Worm (Caenorhabditis elegans) whole organism, L2 larva: Measurements from ENCODE around the gene ima-1.

Source experiments
- C34F6.9 ChIP-seq: fragments of 150-350 bp; optimal IDR thresholded peaks from 2 replicates; lab custom pipeline; 2014; ENCODE audit warnings: missing biosample characterization, missing genetic modification characterization
- F13H6.1 ChIP-seq: sonication (generic microtip); optimal IDR thresholded peaks from 2 replicates; lab custom pipeline; 2016; ENCODE audit warnings: missing genetic modification characterization, missing compliant biosample characterization
- R02D3.7 ChIP-seq: fragments of 150-350 bp; optimal IDR thresholded peaks from 2 replicates; lab custom pipeline; 2014; ENCODE audit warnings: missing biosample characterization, missing genetic modification characterization
- ZK546.5 ChIP-seq: sonication (generic microtip); optimal IDR thresholded peaks from 2 replicates; lab custom pipeline; 2017; ENCODE audit warnings: missing biosample characterization, missing genetic modification characterization
- alr-1 ChIP-seq: fragments of 150-350 bp; optimal IDR thresholded peaks from 2 replicates; lab custom pipeline; 2014; ENCODE audit warnings: missing biosample characterization, missing genetic modification characterization
- aly-2 ChIP-seq: fragments of 150-350 bp; optimal IDR thresholded peaks from 2 replicates; lab custom pipeline; 2014; ENCODE audit warnings: missing biosample characterization, missing genetic modification characterization
- ama-1 ChIP-seq: fragments of 150-350 bp; optimal IDR thresholded peaks from 2 replicates; lab custom pipeline; 2018; ENCODE audit warnings: inconsistent platforms
- blmp-1 ChIP-seq: sonication (generic microtip); optimal IDR thresholded peaks from 2 replicates; lab custom pipeline; 2017; ENCODE audit warnings: missing genetic modification characterization, mild to moderate bottlenecking, missing compliant biosample characterization, antibody characterized with exemption, moderate library complexity; ENCODE audit not compliant: insufficient read depth
- ceh-16 ChIP-seq: fragments of 150-350 bp; optimal IDR thresholded peaks from 2 replicates; lab custom pipeline; 2014; ENCODE audit warnings: missing biosample characterization, missing genetic modification characterization
- ceh-82 ChIP-seq: fragments of 150-350 bp; optimal IDR thresholded peaks from 2 replicates; lab custom pipeline; 2014; ENCODE audit warnings: missing biosample characterization, missing genetic modification characterization
- crh-2 ChIP-seq: sonication (generic microtip); optimal IDR thresholded peaks from 2 replicates; lab custom pipeline; 2017; ENCODE audit warnings: missing biosample characterization, missing genetic modification characterization
- dmd-4 ChIP-seq: sonication (generic microtip); optimal IDR thresholded peaks from 2 replicates; lab custom pipeline; 2017; ENCODE audit warnings: missing biosample characterization, missing genetic modification characterization
- elt-1 ChIP-seq: fragments of 150-350 bp; optimal IDR thresholded peaks from 2 replicates; lab custom pipeline; 2014; ENCODE audit warnings: missing biosample characterization, missing genetic modification characterization
- elt-3 ChIP-seq: sonication (generic microtip); optimal IDR thresholded peaks from 2 replicates; lab custom pipeline; 2017; ENCODE audit warnings: missing biosample characterization, missing genetic modification characterization
- fos-1 ChIP-seq: fragments of 150-350 bp; optimal IDR thresholded peaks from 2 replicates; lab custom pipeline; 2014; ENCODE audit warnings: missing biosample characterization, missing genetic modification characterization
- gmeb-1 ChIP-seq: fragments of 150-350 bp; optimal IDR thresholded peaks from 2 replicates; lab custom pipeline; 2014; ENCODE audit warnings: missing biosample characterization, missing genetic modification characterization
- lin-11 ChIP-seq: fragments of 150-350 bp; sonication (generic microtip); optimal IDR thresholded peaks from 2 replicates; lab custom pipeline; 2014; ENCODE audit warnings: missing biosample characterization, missing genetic modification characterization, inconsistent platforms, mixed read lengths
- lin-13 ChIP-seq: fragments of 150-350 bp; optimal IDR thresholded peaks from 2 replicates; lab custom pipeline; 2014; ENCODE audit warnings: missing biosample characterization, missing genetic modification reagents, missing genetic modification characterization
- lsy-2 ChIP-seq, 2 experiments: fragments of 150-350 bp in 1 of 2; sonication (generic microtip) in 1 of 2; optimal IDR thresholded peaks; 2 replicates each; lab custom pipeline; 2014 to 2017; ENCODE audit warnings: missing biosample characterization in 2 of 2, missing genetic modification characterization in 2 of 2
- mab-5 ChIP-seq: fragments of 150-350 bp; optimal IDR thresholded peaks from 2 replicates; lab custom pipeline; 2014; ENCODE audit warnings: missing biosample characterization, missing genetic modification characterization
- mbf-1 ChIP-seq: sonication (generic microtip); optimal IDR thresholded peaks from 2 replicates; lab custom pipeline; 2017; ENCODE audit warnings: missing biosample characterization, missing genetic modification characterization
- mdl-1 ChIP-seq, 2 experiments: fragments of 150-350 bp in 1 of 2; sonication (generic microtip) in 1 of 2; optimal IDR thresholded peaks; 2 replicates each; lab custom pipeline; 2017; ENCODE audit warnings: missing biosample characterization in 2 of 2, missing genetic modification characterization in 2 of 2
- nhr-11 ChIP-seq: fragments of 150-350 bp; optimal IDR thresholded peaks from 2 replicates; lab custom pipeline; 2014; ENCODE audit warnings: missing biosample characterization, missing genetic modification characterization
- nhr-12 ChIP-seq: fragments of 150-350 bp; optimal IDR thresholded peaks from 2 replicates; lab custom pipeline; 2014; ENCODE audit warnings: missing biosample characterization, missing genetic modification characterization
- nhr-129 ChIP-seq: fragments of 150-350 bp; optimal IDR thresholded peaks from 2 replicates; lab custom pipeline; 2014; ENCODE audit warnings: missing biosample characterization, missing genetic modification characterization
- nhr-21 ChIP-seq: fragments of 150-350 bp; optimal IDR thresholded peaks from 2 replicates; lab custom pipeline; 2014; ENCODE audit warnings: missing biosample characterization, missing genetic modification characterization
- nhr-23 ChIP-seq: fragments of 150-350 bp; optimal IDR thresholded peaks from 2 replicates; lab custom pipeline; 2014; ENCODE audit warnings: missing biosample characterization, missing genetic modification reagents, missing genetic modification characterization
- nhr-237 ChIP-seq: fragments of 150-350 bp; optimal IDR thresholded peaks from 2 replicates; lab custom pipeline; 2014; ENCODE audit warnings: missing biosample characterization, missing genetic modification characterization
- nhr-25 ChIP-seq: fragments of 150-350 bp; sonication (generic microtip); optimal IDR thresholded peaks from 3 replicates; lab custom pipeline; 2014; ENCODE audit warnings: missing biosample characterization, missing genetic modification characterization
- nhr-6 ChIP-seq: fragments of 150-350 bp; optimal IDR thresholded peaks from 2 replicates; lab custom pipeline; 2014; ENCODE audit warnings: missing biosample characterization, missing genetic modification characterization
- nhr-77 ChIP-seq: fragments of 150-350 bp; optimal IDR thresholded peaks from 2 replicates; lab custom pipeline; 2014; ENCODE audit warnings: missing biosample characterization, missing genetic modification characterization
- peb-1 ChIP-seq: fragments of 150-350 bp; optimal IDR thresholded peaks from 2 replicates; lab custom pipeline; 2014; ENCODE audit warnings: missing biosample characterization, missing genetic modification characterization
- sem-4 ChIP-seq: fragments of 150-350 bp; optimal IDR thresholded peaks from 2 replicates; lab custom pipeline; 2014; ENCODE audit warnings: missing biosample characterization, missing genetic modification reagents, missing genetic modification characterization
- skn-1 ChIP-seq: sonication (generic microtip); optimal IDR thresholded peaks from 2 replicates; lab custom pipeline; 2017; ENCODE audit warnings: missing biosample characterization, missing genetic modification characterization
- sma-3 ChIP-seq: sonication (generic microtip); optimal IDR thresholded peaks from 2 replicates; lab custom pipeline; 2016; ENCODE audit warnings: missing genetic modification reagents, missing genetic modification characterization, missing compliant biosample characterization
- sma-9 ChIP-seq, 2 experiments: fragments of 150-350 bp in 1 of 2; sonication (generic microtip) in 1 of 2; optimal IDR thresholded peaks; 2 replicates each; lab custom pipeline; 2014 to 2016; ENCODE audit warnings: missing genetic modification characterization in 2 of 2, mild to moderate bottlenecking in 1 of 2, missing biosample characterization in 1 of 2, missing compliant biosample characterization in 1 of 2, missing genetic modification reagents in 1 of 2, moderate library complexity in 1 of 2
- snpc-4 ChIP-seq: fragments of 150-350 bp; optimal IDR thresholded peaks from 2 replicates; lab custom pipeline; 2014; ENCODE audit warnings: missing biosample characterization, missing genetic modification characterization
- unc-39 ChIP-seq: fragments of 150-350 bp; optimal IDR thresholded peaks from 2 replicates; lab custom pipeline; 2014; ENCODE audit warnings: missing biosample characterization, missing genetic modification characterization
- unc-55 ChIP-seq: fragments of 150-350 bp; sonication (generic microtip); optimal IDR thresholded peaks from 3 replicates; lab custom pipeline; 2014; ENCODE audit warnings: missing biosample characterization, missing genetic modification reagents, missing genetic modification characterization
- unc-62 ChIP-seq: fragments of 150-350 bp; optimal IDR thresholded peaks from 2 replicates; lab custom pipeline; 2014; ENCODE audit warnings: missing biosample characterization, missing genetic modification reagents, missing genetic modification characterization
- zag-1 ChIP-seq: fragments of 150-350 bp; optimal IDR thresholded peaks from 2 replicates; lab custom pipeline; 2014; ENCODE audit warnings: missing biosample characterization, missing genetic modification characterization
- ztf-1 ChIP-seq: fragments of 200-800 bp; sonication (Bioruptor generic); conservative IDR thresholded peaks from 2 replicates; pipeline ENCODE4 v1.3.6; 2022; ENCODE audit warnings: missing genetic modification characterization, missing compliant biosample characterization
- ztf-11 ChIP-seq: sonication (generic microtip); optimal IDR thresholded peaks from 2 replicates; lab custom pipeline; 2017; ENCODE audit warnings: missing biosample characterization, missing genetic modification characterization
- ztf-4 ChIP-seq: fragments of 150-350 bp; optimal IDR thresholded peaks from 2 replicates; lab custom pipeline; 2014; ENCODE audit warnings: missing biosample characterization, missing genetic modification characterization

ima-1 gene

ce11 chrV:11239187-11239725 lies at the start of gene ima-1, which contains the start of gene dvc-1:
TSS of gene ima-1 (plus strand) at chrV:11239675.
TSS of gene dvc-1 (minus strand) at chrV:11239331.
- TF ChIP-seq unc-62 (GFP tag; lab: Kevin White, UChicago) (no peak), nhr-21 (peak; percentile 7), lsy-2 (tag; optimal IDR thresholded peaks at IDR 0.05; lab: Kevin White, UChicago) (peak; percentile 25 to 73), mbf-1 (tag; lab: Kevin White, UChicago) (no peak), zag-1 (tag; lab: Kevin White, UChicago) (no peak), unc-39 (tag; lab: Kevin White, UChicago) (no peak), ceh-16 (tag; lab: Kevin White, UChicago) (no peak), mdl-1 (tag; optimal IDR thresholded peaks at IDR 0.05; lab: Kevin White, UChicago) (no peak), elt-1 (tag; lab: Kevin White, UChicago) (no peak), lin-11 (peak; percentile 62), sem-4 (tag; lab: Kevin White, UChicago) (no peak), nhr-6 (no peak), nhr-11 (tag; lab: Kevin White, UChicago) (no peak), nhr-129 (tag; lab: Kevin White, UChicago) (peak; percentile 65), sma-3 (GFP tag; lab: Kevin White, UChicago) (peak; percentile 60), ztf-4 (tag; lab: Kevin White, UChicago) (no peak), F13H6.1 (tag; lab: Kevin White, UChicago) (peak; percentile 59), ceh-82 (tag; lab: Kevin White, UChicago) (peak; percentile 69), sma-9 (GFP tag; optimal IDR thresholded peaks at IDR 0.05; lab: Kevin White, UChicago) (peak; percentile 32), sma-9 (tag; optimal IDR thresholded peaks at IDR 0.05; lab: Kevin White, UChicago) (no peak), lin-13 (no peak), nhr-25 (tag; lab: Kevin White, UChicago) (peak; percentile 64), ZK546.5 (no peak), aly-2 (no peak), nhr-12 (no peak), nhr-237 (no peak), R02D3.7 (peak; percentile 89), gmeb-1 (tag; lab: Kevin White, UChicago) (peak; percentile 69), C34F6.9 (tag; lab: Kevin White, UChicago) (peak; percentile 57), blmp-1 (tag; lab: Kevin White, UChicago) (no peak), crh-2 (tag; lab: Kevin White, UChicago) (peak; percentile 66), fos-1 (tag; lab: Kevin White, UChicago) (peak; percentile 2), ztf-11 (no peak), elt-3 (tag; lab: Kevin White, UChicago) (no peak), dmd-4 (tag; lab: Kevin White, UChicago) (no peak)

ce11 chrV:11190983-11191382 lies 48.5 kb upstream of the ima-1 start, which contains the start of gene lgc-49:
TSS of gene lgc-49 (plus strand) at chrV:11191283.
- TF ChIP-seq peb-1 (no peak), ZK546.5 (no peak), skn-1 (tag; lab: Kevin White, UChicago) (no peak), crh-2 (tag; lab: Kevin White, UChicago) (no peak), mdl-1 (tag; optimal IDR thresholded peaks at IDR 0.05; lab: Kevin White, UChicago) (no peak), C34F6.9 (tag; lab: Kevin White, UChicago) (no peak), unc-62 (GFP tag; lab: Kevin White, UChicago) (no peak), mbf-1 (tag; lab: Kevin White, UChicago) (no peak), nhr-23 (tag; lab: Kevin White, UChicago) (no peak), aly-2 (no peak), zag-1 (tag; lab: Kevin White, UChicago) (no peak), F13H6.1 (tag; lab: Kevin White, UChicago) (no peak), mab-5 (tag; lab: Kevin White, UChicago) (no peak), lin-13 (no peak), sma-9 (GFP tag; optimal IDR thresholded peaks at IDR 0.05; lab: Kevin White, UChicago) (no peak), sma-9 (tag; optimal IDR thresholded peaks at IDR 0.05; lab: Kevin White, UChicago) (no peak), ztf-11 (no peak)

DNA sequence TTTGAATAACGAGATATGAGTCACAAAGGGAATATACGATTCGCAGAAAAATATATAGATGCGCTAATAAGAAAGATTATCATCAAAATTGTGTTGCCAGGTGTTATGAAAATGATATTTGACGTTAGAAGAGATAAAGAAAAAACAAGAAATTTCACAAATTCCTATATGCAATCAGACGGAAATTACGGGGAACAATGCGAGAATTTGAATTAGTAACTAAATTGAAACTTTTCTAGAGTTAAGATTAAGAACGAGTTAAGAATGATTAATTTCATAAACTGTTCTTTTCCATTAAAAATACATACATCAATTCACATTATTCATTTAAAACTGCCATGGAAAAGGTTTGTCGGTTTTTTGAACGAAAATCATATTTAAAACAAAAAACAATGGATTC lies 43.4 kb upstream of the ima-1 start, which contains the start of gene clc-6:
Gene clc-6, minus strand, starts transcription at position 101 of the 400 bp plus-strand sequence.
- TF ChIP-seq mdl-1 (tag; optimal IDR thresholded peaks at IDR 0.05; lab: Kevin White, UChicago) (no peak), unc-55 (GFP tag; lab: Kevin White, UChicago) (no peak), lin-13 (no peak), mbf-1 (tag; lab: Kevin White, UChicago) (no peak), alr-1 (tag; lab: Kevin White, UChicago) (no peak), lsy-2 (tag; optimal IDR thresholded peaks at IDR 0.05; lab: Kevin White, UChicago) (no peak), zag-1 (tag; lab: Kevin White, UChicago) (no peak), elt-3 (tag; lab: Kevin White, UChicago) (no peak), fos-1 (tag; lab: Kevin White, UChicago) (no peak), nhr-21 (no peak), nhr-77 (tag; lab: Kevin White, UChicago) (no peak), nhr-23 (tag; lab: Kevin White, UChicago) (no peak), ama-1 (lab: Kevin White, UChicago) (no peak), mab-5 (tag; lab: Kevin White, UChicago) (no peak), sma-9 (GFP tag; optimal IDR thresholded peaks at IDR 0.05; lab: Kevin White, UChicago) (no peak), sma-9 (tag; optimal IDR thresholded peaks at IDR 0.05; lab: Kevin White, UChicago) (no peak), ztf-1 (no peak), snpc-4 (tag; lab: Kevin White, UChicago) (no peak), unc-62 (GFP tag; lab: Kevin White, UChicago) (no peak)
